Worm (Caenorhabditis elegans) whole organism, L3 larva: Measurements from ENCODE around the gene Y54G11A.17.

Experiments used
- daf-12 ChIP-seq: fragments of 150-350 bp; optimal IDR thresholded peaks from 2 replicates; lab custom pipeline; 2014; ENCODE audit warnings: missing biosample characterization, missing genetic modification reagents, missing genetic modification characterization
- jun-1 ChIP-seq: fragments of 150-350 bp; optimal IDR thresholded peaks from 2 replicates; lab custom pipeline; 2014; ENCODE audit warnings: missing biosample characterization, missing genetic modification reagents, missing genetic modification characterization
- lin-15B ChIP-seq: fragments of 150-350 bp; optimal IDR thresholded peaks from 2 replicates; lab custom pipeline; 2014; ENCODE audit warnings: missing biosample characterization, missing genetic modification characterization
- pha-4 ChIP-seq: fragments of 150-350 bp; optimal IDR thresholded peaks from 2 replicates; lab custom pipeline; 2014; ENCODE audit warnings: missing biosample characterization, missing genetic modification reagents, missing genetic modification characterization

- TF ChIP-seq jun-1 (tag; lab: Kevin White, UChicago) (no peak), pha-4 (tag; lab: Kevin White, UChicago) (no peak), lin-15B (tag; lab: Kevin White, UChicago) (no peak), daf-12 (tag; lab: Kevin White, UChicago) (no peak)
These were observed 49.9 kb downstream of the Y54G11A.17 start for ce11 chrII:14299254-14299759.
